Worm (Caenorhabditis elegans) whole organism, L4/young adult: ENCODE data around the gene T16G1.2.

Source experiments
- W03F9.2 ChIP-seq: fragments of 150-350 bp; optimal IDR thresholded peaks from 2 replicates; lab custom pipeline; 2014; ENCODE audit warnings: missing biosample characterization, missing genetic modification characterization
- dao-5 ChIP-seq: sonication (generic microtip); optimal IDR thresholded peaks from 2 replicates; lab custom pipeline; 2016; ENCODE audit warnings: missing genotype, missing genetic modification characterization, moderate library complexity, missing compliant biosample characterization
- him-1 ChIP-seq: sonication (generic microtip); optimal IDR thresholded peaks from 2 replicates; lab custom pipeline; 2016; ENCODE audit warnings: missing genotype, missing genetic modification reagents, missing genetic modification characterization, missing compliant biosample characterization

The T16G1.2 gene

DNA sequence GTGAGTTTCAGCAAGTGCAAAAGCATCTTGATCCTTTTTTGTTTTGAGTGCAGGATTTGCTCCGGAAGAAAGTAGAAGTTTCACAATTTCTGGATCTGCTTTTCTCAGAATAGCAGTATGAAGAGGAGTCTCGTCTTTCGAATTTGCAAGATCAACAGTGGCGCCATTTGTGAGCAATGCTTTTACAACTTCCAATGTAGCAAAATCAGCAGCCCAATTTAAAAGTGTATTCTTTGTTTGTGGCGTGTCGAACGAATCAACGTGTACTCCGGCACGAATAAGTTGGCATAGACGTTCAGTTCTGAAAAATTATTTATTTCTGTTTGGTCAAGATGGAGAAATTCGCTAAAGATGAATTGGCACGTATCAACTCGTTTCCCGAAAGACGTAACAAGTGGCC lies 20.3 kb downstream of the T16G1.2 start, which contains the start of gene T16G1.13:
Gene T16G1.13 (plus strand): TSS at position 301 of the 400 bp plus-strand sequence.
- TF ChIP-seq him-1 (tag; lab: Kevin White, UChicago) (no peak), W03F9.2 (tag; lab: Kevin White, UChicago) (no peak), dao-5 (tag; lab: Kevin White, UChicago) (no peak)

DNA sequence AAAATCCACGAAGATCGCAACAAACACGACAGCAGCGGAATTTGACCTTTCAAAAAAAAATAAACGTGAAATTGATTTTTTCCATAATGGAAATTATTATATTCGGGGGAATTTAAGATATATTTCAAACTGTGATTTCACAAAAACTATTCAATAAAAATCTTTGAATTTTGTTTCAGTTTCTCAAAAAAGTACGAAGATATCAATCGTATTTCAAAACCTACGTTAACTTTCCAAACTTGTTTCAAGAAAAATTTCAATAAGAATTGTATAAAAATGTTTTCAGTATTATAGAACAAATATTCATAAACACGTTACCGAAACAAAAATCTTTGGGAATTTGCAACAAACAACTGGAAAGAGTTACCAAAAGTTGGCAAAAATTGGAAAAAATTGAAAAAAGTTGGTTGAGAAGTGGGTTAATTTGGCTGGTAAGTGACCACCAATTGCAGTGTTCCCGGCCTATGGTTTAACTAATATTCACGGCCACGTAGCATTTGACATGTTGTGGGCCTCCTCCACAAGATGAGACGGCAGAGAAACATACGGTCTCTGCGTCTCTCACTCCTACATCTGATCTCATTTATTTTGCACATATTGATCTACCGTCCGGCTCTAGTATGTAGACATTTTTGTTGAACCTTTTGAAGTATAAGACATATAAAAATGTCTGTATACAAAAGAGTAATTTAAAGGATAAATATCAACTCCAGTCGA lies 21.7 kb downstream of the T16G1.2 start, which contains the start of the genes T16G1.9 and T16G1.18:
Gene T16G1.9 (minus strand): TSS at position 51 of the 717 bp plus-strand sequence.
Gene T16G1.18 (plus strand): TSS at position 493 of the 717 bp plus-strand sequence.
- TF ChIP-seq dao-5 (tag; lab: Kevin White, UChicago): no peak
- TF ChIP-seq him-1 (tag; lab: Kevin White, UChicago): no peak
- no peak for TF ChIP-seq W03F9.2 (tag; lab: Kevin White, UChicago)

DNA sequence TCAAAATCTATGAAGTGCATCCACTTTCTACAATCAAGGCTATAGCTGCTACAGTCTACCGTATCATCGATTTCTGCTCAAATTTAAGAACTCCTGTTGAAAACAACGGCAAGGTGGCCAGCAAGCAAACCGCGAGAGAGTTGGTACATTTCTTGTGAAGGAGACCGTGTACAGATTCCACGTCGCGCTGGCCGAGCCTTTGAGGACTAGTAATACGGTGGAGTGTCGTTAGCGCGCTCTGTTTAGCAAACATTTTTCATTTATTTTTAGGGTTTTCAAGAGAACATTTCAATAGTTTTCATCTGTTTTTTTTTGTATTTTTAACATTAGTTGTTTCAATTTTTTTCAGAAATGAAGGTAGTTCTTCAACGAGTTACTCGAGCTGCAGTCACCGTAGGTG lies 23.0 kb downstream of the T16G1.2 start, which contains the start of gene pqn-68:
Gene pqn-68 (plus strand): TSS at position 350 of the 400 bp plus-strand sequence.
- no peak for TF ChIP-seq dao-5 (tag; lab: Kevin White, UChicago)
- TF ChIP-seq him-1 (tag; lab: Kevin White, UChicago): no peak
- no peak for TF ChIP-seq W03F9.2 (tag; lab: Kevin White, UChicago)

- TF ChIP-seq dao-5 (tag; lab: Kevin White, UChicago) (no peak), W03F9.2 (tag; lab: Kevin White, UChicago) (no peak), him-1 (tag; lab: Kevin White, UChicago) (no peak)
Observed at ce11 chrV:12953702-12954101, 24.4 kb downstream of the T16G1.2 start, which contains the start of gene eif-3.K. Gene eif-3.K (plus strand): TSS chrV:12954002.

- TF ChIP-seq W03F9.2 (tag; lab: Kevin White, UChicago): no peak
- no peak for TF ChIP-seq him-1 (tag; lab: Kevin White, UChicago)
- TF ChIP-seq dao-5 (tag; lab: Kevin White, UChicago): no peak
Observed at ce11 chrV:12954261-12954660, 25.0 kb downstream of the T16G1.2 start.

- TF ChIP-seq him-1 (tag; lab: Kevin White, UChicago) (no peak), W03F9.2 (tag; lab: Kevin White, UChicago) (no peak), dao-5 (tag; lab: Kevin White, UChicago) (no peak)
Observed at ce11 chrV:12961085-12961560, 31.8 kb downstream of the T16G1.2 start, which contains the start of gene mpst-7. Gene mpst-7 (minus strand): TSS chrV:12961135.

DNA sequence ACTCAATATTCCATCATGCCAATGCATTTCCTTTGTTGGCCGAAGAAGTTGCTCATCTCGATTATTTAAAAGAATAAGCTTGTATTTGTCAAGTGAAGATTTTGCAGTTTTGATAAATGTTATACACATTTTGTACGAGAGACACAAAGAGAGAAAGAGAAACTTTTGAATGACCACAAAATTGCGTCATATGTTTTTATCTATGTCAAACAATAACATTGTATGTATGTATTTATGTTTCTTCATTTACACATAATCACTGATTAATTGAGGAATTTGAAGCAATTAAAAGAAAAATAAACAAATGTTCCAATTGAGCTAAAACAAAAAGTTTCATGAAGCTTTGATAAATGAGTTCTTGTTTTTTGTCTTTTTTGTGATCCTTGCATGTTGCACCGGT lies 33.9 kb downstream of the T16G1.2 start, which contains the start of gene hrg-9:
Gene hrg-9 (minus strand): TSS at position 152 of the 400 bp plus-strand sequence.
- no peak for TF ChIP-seq dao-5 (tag; lab: Kevin White, UChicago)

- TF ChIP-seq dao-5 (tag; lab: Kevin White, UChicago) (no peak), him-1 (tag; lab: Kevin White, UChicago) (no peak), W03F9.2 (tag; lab: Kevin White, UChicago) (no peak)
Observed at ce11 chrV:12964076-12964475, 34.8 kb downstream of the T16G1.2 start, which contains the start of gene srd-35. Gene srd-35 (plus strand): TSS chrV:12964376.

DNA sequence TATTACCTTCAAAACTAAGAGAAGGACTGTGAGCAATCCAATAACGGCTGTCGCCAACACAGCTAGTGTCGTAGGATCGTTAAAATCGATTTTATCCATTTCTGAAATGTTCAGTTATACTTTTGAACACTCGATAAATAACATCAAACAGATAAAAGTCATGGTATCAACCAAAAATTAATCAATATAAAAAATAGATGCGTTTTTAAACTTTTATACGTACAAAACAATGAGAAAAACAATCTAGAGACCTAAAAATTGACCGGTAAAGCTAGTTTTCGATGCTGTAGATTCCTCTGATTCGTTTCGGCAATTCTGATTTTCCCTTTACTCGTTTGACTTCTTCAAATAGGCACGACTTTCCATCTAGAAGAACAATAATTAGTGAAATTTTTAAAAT lies 37.8 kb downstream of the T16G1.2 start, which contains the start of gene R186.3:
Gene R186.3 (minus strand): TSS at position 101 of the 400 bp plus-strand sequence.
- TF ChIP-seq W03F9.2 (tag; lab: Kevin White, UChicago): no peak
- no peak for TF ChIP-seq dao-5 (tag; lab: Kevin White, UChicago)
- no peak for TF ChIP-seq him-1 (tag; lab: Kevin White, UChicago)

DNA sequence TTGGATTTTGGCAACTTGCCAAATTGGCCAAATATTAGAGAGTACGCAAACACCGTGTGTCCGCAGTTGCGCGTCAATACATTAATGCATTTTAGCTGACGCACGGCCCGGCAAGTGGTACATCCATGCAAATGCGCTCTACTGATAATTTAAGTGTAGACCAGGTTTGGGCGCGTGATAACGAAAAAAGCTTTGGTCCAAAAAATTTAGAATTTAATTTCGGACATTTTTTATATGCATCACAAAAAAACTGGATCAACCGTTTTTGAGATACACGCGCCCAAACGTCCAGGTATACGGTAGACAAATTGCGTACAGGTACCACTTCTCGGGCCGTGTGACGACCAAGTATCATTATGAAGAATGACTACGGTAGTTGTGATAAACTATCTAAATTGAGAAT lies 38.6 kb downstream of the T16G1.2 start, which contains the start of gene R186.8:
Gene R186.8 (minus strand): TSS at position 58 of the 403 bp plus-strand sequence.
- peak; percentile 55 for TF ChIP-seq him-1 (tag; lab: Kevin White, UChicago)
- TF ChIP-seq W03F9.2 (tag; lab: Kevin White, UChicago): peak; percentile 3

ce11 chrV:12968555-12968954 lies 39.3 kb downstream of the T16G1.2 start, which contains the start of gene lin-46:
Gene lin-46 (plus strand): TSS chrV:12968855.
- TF ChIP-seq W03F9.2 (tag; lab: Kevin White, UChicago) (no peak), dao-5 (tag; lab: Kevin White, UChicago) (no peak), him-1 (tag; lab: Kevin White, UChicago) (no peak)

- TF ChIP-seq W03F9.2 (tag; lab: Kevin White, UChicago) (peak; percentile 29), dao-5 (tag; lab: Kevin White, UChicago) (no peak)
Observed at ce11 chrV:12970575-12971160, 41.4 kb downstream of the T16G1.2 start, which contains the start of gene pnn-1. Gene pnn-1 (plus strand): TSS chrV:12971110.

ce11 chrV:12974047-12974446 lies 44.8 kb downstream of the T16G1.2 start:
- TF ChIP-seq W03F9.2 (tag; lab: Kevin White, UChicago) (no peak), dao-5 (tag; lab: Kevin White, UChicago) (no peak), him-1 (tag; lab: Kevin White, UChicago) (no peak)
